Fruit fly (Drosophila melanogaster) whole organism, embryonic: ENCODE measurements around the gene CG31406.

Experiments used
- BEAF-32 ChIP-seq: fragments of 200-800 bp; sonication (Bioruptor generic); optimal IDR thresholded peaks from 3 replicates; lab custom pipeline; 2017; ENCODE audit warnings: missing biosample characterization, missing genetic modification characterization, mild to moderate bottlenecking, moderate library complexity, missing genetic modification reagents
- CG12391 ChIP-seq: fragments of 200-800 bp; sonication (Bioruptor generic); optimal IDR thresholded peaks from 3 replicates; lab custom pipeline; 2018; ENCODE audit warnings: missing biosample characterization, mild to moderate bottlenecking, missing genetic modification characterization, moderate library complexity
- CG13624 ChIP-seq: fragments of 200-800 bp; sonication (Bioruptor generic); optimal IDR thresholded peaks from 2 replicates; lab custom pipeline; 2016; ENCODE audit warnings: missing biosample characterization, missing genetic modification characterization
- CG1603 ChIP-seq: fragments of 200-800 bp; sonication (Bioruptor generic); optimal IDR thresholded peaks from 2 replicates; lab custom pipeline; 2019; ENCODE audit warnings: missing biosample characterization, mild to moderate bottlenecking, missing genetic modification characterization, moderate library complexity
- CG17359 ChIP-seq: fragments of 200-800 bp; sonication (Bioruptor generic); optimal IDR thresholded peaks from 3 replicates; lab custom pipeline; 2018; ENCODE audit warnings: missing biosample characterization, mild to moderate bottlenecking, missing genetic modification characterization, moderate library complexity
- CG2116 ChIP-seq: fragments of 200-800 bp; sonication (Bioruptor generic); optimal IDR thresholded peaks from 3 replicates; lab custom pipeline; 2018; ENCODE audit warnings: missing biosample characterization, mild to moderate bottlenecking, missing genetic modification characterization
- CG31441 ChIP-seq: fragments of 200-800 bp; sonication (Bioruptor generic); IDR thresholded peaks from 2 replicates; pipeline ENCODE4 v1.3.6; 2022; ENCODE audit warnings: missing biosample characterization, missing genetic modification characterization
- CG43689 ChIP-seq: fragments of 200-800 bp; sonication (Bioruptor generic); IDR thresholded peaks from 2 replicates; pipeline ENCODE4 v1.3.6; 2022; ENCODE audit warnings: missing biosample characterization, missing genetic modification characterization
- CG4617 ChIP-seq: fragments of 200-800 bp; sonication (Bioruptor generic); optimal IDR thresholded peaks from 3 replicates; lab custom pipeline; 2016; ENCODE audit warnings: missing biosample characterization, missing genetic modification characterization, borderline replicate concordance
- CG6654 ChIP-seq: fragments of 200-800 bp; sonication (Bioruptor generic); optimal IDR thresholded peaks from 2 replicates; lab custom pipeline; 2017; ENCODE audit warnings: missing biosample characterization, mild to moderate bottlenecking, missing genetic modification characterization
- CG6765 ChIP-seq: fragments of 200-800 bp; sonication (Bioruptor generic); optimal IDR thresholded peaks from 3 replicates; lab custom pipeline; 2017; ENCODE audit warnings: missing biosample characterization, mild to moderate bottlenecking, missing genetic modification characterization
- CG6791 ChIP-seq: fragments of 200-800 bp; sonication (Bioruptor generic); IDR thresholded peaks from 3 replicates; pipeline ENCODE4 v1.3.6; 2022; ENCODE audit warnings: missing biosample characterization, missing genetic modification characterization; ENCODE audit not compliant: partially characterized antibody
- CG9727 ChIP-seq: fragments of 200-800 bp; sonication (Bioruptor generic); optimal IDR thresholded peaks from 3 replicates; lab custom pipeline; 2017; ENCODE audit warnings: missing biosample characterization, mild to moderate bottlenecking, missing genetic modification characterization
- CrebB ChIP-seq: fragments of 200-800 bp; sonication (Bioruptor generic); optimal IDR thresholded peaks from 3 replicates; lab custom pipeline; 2018; ENCODE audit warnings: missing biosample characterization, mild to moderate bottlenecking, missing genetic modification characterization
- Dad ChIP-seq: fragments of 200-800 bp; sonication (Bioruptor generic); optimal IDR thresholded peaks from 3 replicates; lab custom pipeline; 2016; ENCODE audit warnings: missing biosample characterization, missing genetic modification characterization
- Eip74EF ChIP-seq, 2 experiments: fragments of 200-800 bp in 1 of 2; fragments of >200 bp in 1 of 2; sonication (Bioruptor generic) in 1 of 2; optimal IDR thresholded peaks; 2 replicates each; lab custom pipeline; 2017 to 2019; ENCODE audit warnings: missing biosample characterization in 2 of 2, missing genetic modification characterization in 2 of 2, mild to moderate bottlenecking in 1 of 2, moderate library complexity in 1 of 2
- HLH4C ChIP-seq: fragments of 200-800 bp; sonication (Bioruptor generic); IDR thresholded peaks from 3 replicates; pipeline ENCODE4 v1.3.6; 2022; ENCODE audit warnings: missing biosample characterization, missing genetic modification characterization; ENCODE audit not compliant: partially characterized antibody
- Hand ChIP-seq: fragments of 200-800 bp; sonication (Bioruptor generic); optimal IDR thresholded peaks from 2 replicates; lab custom pipeline; 2017; ENCODE audit warnings: mild to moderate bottlenecking, missing biosample characterization, missing genetic modification reagents, missing genetic modification characterization
- HmgZ ChIP-seq: fragments of 200-800 bp; sonication (Bioruptor generic); optimal IDR thresholded peaks from 2 replicates; lab custom pipeline; 2018; ENCODE audit warnings: missing biosample characterization, mild to moderate bottlenecking, missing genetic modification characterization
- Meics ChIP-seq: fragments of 200-800 bp; sonication (Bioruptor generic); optimal IDR thresholded peaks from 2 replicates; lab custom pipeline; 2017; ENCODE audit warnings: missing biosample characterization, mild to moderate bottlenecking, missing genetic modification characterization
- Mes4 ChIP-seq: fragments of 200-800 bp; sonication (Bioruptor generic); optimal IDR thresholded peaks from 2 replicates; lab custom pipeline; 2016; ENCODE audit warnings: missing biosample characterization, missing genetic modification characterization
- NK7.1 ChIP-seq: fragments of 200-800 bp; sonication (Bioruptor generic); optimal IDR thresholded peaks from 3 replicates; lab custom pipeline; 2016; ENCODE audit warnings: missing biosample characterization, missing genetic modification characterization
- NfI ChIP-seq: fragments of 200-800 bp; sonication (Bioruptor generic); optimal IDR thresholded peaks from 3 replicates; lab custom pipeline; 2018; ENCODE audit warnings: missing biosample characterization, mild to moderate bottlenecking, missing genetic modification characterization, moderate library complexity
- Oaz ChIP-seq: fragments of 200-800 bp; sonication (Bioruptor generic); IDR thresholded peaks from 2 replicates; pipeline ENCODE4 v1.3.6; 2022; ENCODE audit warnings: missing biosample characterization, missing genetic modification characterization
- Opbp ChIP-seq: fragments of 200-800 bp; sonication (Bioruptor generic); IDR thresholded peaks from 3 replicates; pipeline ENCODE4 v1.3.6; 2022; ENCODE audit warnings: missing biosample characterization, missing genetic modification characterization; ENCODE audit not compliant: partially characterized antibody
- PHDP ChIP-seq: fragments of 200-800 bp; sonication (Bioruptor generic); optimal IDR thresholded peaks from 3 replicates; lab custom pipeline; 2018; ENCODE audit warnings: missing biosample characterization, mild to moderate bottlenecking, missing genetic modification characterization, moderate library complexity
- Sin3A ChIP-seq: fragments of >200 bp; optimal IDR thresholded peaks from 2 replicates; lab custom pipeline; 2018
- Sox100B ChIP-seq: fragments of 200-800 bp; sonication (Bioruptor generic); optimal IDR thresholded peaks from 3 replicates; lab custom pipeline; 2018; ENCODE audit warnings: missing biosample characterization, mild to moderate bottlenecking, missing genetic modification characterization
- Sry-δ ChIP-seq: fragments of 200-800 bp; sonication (Bioruptor generic); optimal IDR thresholded peaks from 2 replicates; lab custom pipeline; 2016; ENCODE audit warnings: missing biosample characterization, missing genetic modification characterization
- bcd ChIP-seq: fragments of 200-800 bp; sonication (Bioruptor generic); optimal IDR thresholded peaks from 2 replicates; lab custom pipeline; 2017; ENCODE audit warnings: missing biosample characterization, mild to moderate bottlenecking, missing genetic modification characterization
- bigmax ChIP-seq: fragments of 200-800 bp; sonication (Bioruptor generic); optimal IDR thresholded peaks from 2 replicates; lab custom pipeline; 2018; ENCODE audit warnings: missing biosample characterization, mild to moderate bottlenecking, missing genetic modification characterization
- bowl ChIP-seq: fragments of 200-800 bp; sonication (Bioruptor generic); IDR thresholded peaks from 2 replicates; pipeline ENCODE4 v1.3.6; 2022; ENCODE audit warnings: missing biosample characterization, missing genetic modification characterization
- ems ChIP-seq: fragments of 200-800 bp; sonication (Bioruptor generic); optimal IDR thresholded peaks from 3 replicates; lab custom pipeline; 2016; ENCODE audit warnings: missing biosample characterization, missing genetic modification characterization
- eve ChIP-seq, 2 experiments: fragments of >200 bp; optimal IDR thresholded peaks; 2 replicates each; lab custom pipeline; 2017; ENCODE audit warnings: missing biosample characterization in 2 of 2, missing genetic modification characterization in 2 of 2
- fd3F ChIP-seq: fragments of 200-800 bp; sonication (Bioruptor generic); optimal IDR thresholded peaks from 2 replicates; lab custom pipeline; 2018; ENCODE audit warnings: missing biosample characterization, mild to moderate bottlenecking, missing genetic modification characterization, moderate library complexity
- gem ChIP-seq: fragments of 200-800 bp; sonication (Bioruptor generic); optimal IDR thresholded peaks from 2 replicates; lab custom pipeline; 2019; ENCODE audit warnings: missing biosample characterization, mild to moderate bottlenecking, missing genetic modification characterization, moderate library complexity
- gsb-n ChIP-seq: fragments of 200-800 bp; sonication (Bioruptor generic); optimal IDR thresholded peaks from 3 replicates; lab custom pipeline; 2018; ENCODE audit warnings: missing biosample characterization, mild to moderate bottlenecking, missing genetic modification characterization
- kni ChIP-seq: fragments of 200-800 bp; sonication (Bioruptor generic); optimal IDR thresholded peaks from 3 replicates; lab custom pipeline; 2017; ENCODE audit warnings: mild to moderate bottlenecking, missing biosample characterization, missing genetic modification reagents, missing genetic modification characterization
- knrl ChIP-seq: fragments of 200-800 bp; sonication (Bioruptor generic); IDR thresholded peaks from 3 replicates; pipeline ENCODE4 v1.3.6; 2022; ENCODE audit warnings: missing biosample characterization, missing genetic modification characterization; ENCODE audit not compliant: partially characterized antibody
- lbe ChIP-seq: fragments of 200-800 bp; sonication (Bioruptor generic); optimal IDR thresholded peaks from 2 replicates; lab custom pipeline; 2016; ENCODE audit warnings: missing biosample characterization, mild to moderate bottlenecking, missing genetic modification characterization
- lilli ChIP-seq: fragments of 200-800 bp; sonication (Bioruptor generic); optimal IDR thresholded peaks from 3 replicates; lab custom pipeline; 2016; ENCODE audit warnings: missing biosample characterization, missing genetic modification characterization
- org-1 ChIP-seq: fragments of 200-800 bp; sonication (Bioruptor generic); optimal IDR thresholded peaks from 2 replicates; lab custom pipeline; 2017; ENCODE audit warnings: missing biosample characterization, missing genetic modification characterization
- peb ChIP-seq: fragments of 200-800 bp; sonication (Bioruptor generic); IDR thresholded peaks from 2 replicates; pipeline ENCODE4 v1.3.6; 2022; ENCODE audit warnings: missing biosample characterization, missing genetic modification characterization
- sisA ChIP-seq: fragments of 200-800 bp; sonication (Bioruptor generic); IDR thresholded peaks from 2 replicates; pipeline ENCODE4 v1.3.6; 2022; ENCODE audit warnings: missing biosample characterization, missing genetic modification characterization
- so ChIP-seq: fragments of 200-800 bp; sonication (Bioruptor generic); IDR thresholded peaks from 3 replicates; pipeline ENCODE4 v1.3.6; 2022; ENCODE audit warnings: missing biosample characterization, missing genetic modification characterization
- sqz ChIP-seq: fragments of 200-800 bp; sonication (Bioruptor generic); optimal IDR thresholded peaks from 3 replicates; lab custom pipeline; 2018; ENCODE audit warnings: missing biosample characterization, mild to moderate bottlenecking, missing genetic modification characterization
- tin ChIP-seq: fragments of 200-800 bp; sonication (Bioruptor generic); optimal IDR thresholded peaks from 3 replicates; lab custom pipeline; 2016; ENCODE audit warnings: missing biosample characterization, missing genetic modification characterization
- trem ChIP-seq: fragments of 200-800 bp; optimal IDR thresholded peaks from 3 replicates; lab custom pipeline; 2019; ENCODE audit warnings: missing biosample characterization, mild to moderate bottlenecking, missing genetic modification characterization, moderate library complexity
- trh ChIP-seq: fragments of 200-800 bp; sonication (Bioruptor generic); optimal IDR thresholded peaks from 2 replicates; lab custom pipeline; 2016; ENCODE audit warnings: missing biosample characterization, missing genetic modification characterization

The CG31406 gene

DNA sequence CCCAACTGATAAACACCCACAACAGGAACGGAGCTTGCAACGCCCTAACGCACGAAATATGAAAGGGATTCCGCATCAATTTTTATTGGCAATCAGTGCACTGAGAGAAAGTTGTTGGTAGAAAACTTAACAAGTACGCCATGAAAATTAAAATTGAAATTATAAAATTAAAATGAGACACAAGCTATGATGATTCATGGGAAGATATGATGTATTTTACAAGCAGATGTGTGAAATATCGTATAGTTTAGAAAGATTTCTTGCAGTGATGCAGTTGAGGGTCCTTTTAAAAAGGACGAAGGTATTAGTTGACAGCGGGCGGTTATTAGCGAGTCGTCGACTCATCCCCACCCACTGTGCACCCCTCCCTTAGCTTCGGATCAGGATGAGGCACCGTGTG is 21.9 kb downstream of the CG31406 start (continued):
- TF ChIP-seq Opbp (GFP tag; lab: Robert Waterston, UW) (no peak), Sox100B (GFP tag; lab: Kevin White, UChicago) (no peak), CG6791 (GFP tag; lab: Robert Waterston, UW) (no peak), CG4617 (GFP tag; lab: Kevin White, UChicago) (no peak), eve (GFP tag; optimal IDR thresholded peaks at IDR 0.05; lab: Kevin White, UChicago) (no peak), CG43689 (GFP tag; lab: Robert Waterston, UW) (no peak), bigmax (no peak), HLH4C (GFP tag; lab: Robert Waterston, UW) (no peak), kni (GFP tag; lab: Kevin White, UChicago) (no peak), org-1 (GFP tag; lab: Kevin White, UChicago) (no peak), peb (no peak), CG12391 (tag; lab: Kevin White, UChicago) (peak; percentile 35), tin (GFP tag; lab: Kevin White, UChicago) (peak; percentile 42), CG17359 (tag; lab: Kevin White, UChicago) (no peak), Hand (GFP tag; lab: Kevin White, UChicago) (no peak)

DNA sequence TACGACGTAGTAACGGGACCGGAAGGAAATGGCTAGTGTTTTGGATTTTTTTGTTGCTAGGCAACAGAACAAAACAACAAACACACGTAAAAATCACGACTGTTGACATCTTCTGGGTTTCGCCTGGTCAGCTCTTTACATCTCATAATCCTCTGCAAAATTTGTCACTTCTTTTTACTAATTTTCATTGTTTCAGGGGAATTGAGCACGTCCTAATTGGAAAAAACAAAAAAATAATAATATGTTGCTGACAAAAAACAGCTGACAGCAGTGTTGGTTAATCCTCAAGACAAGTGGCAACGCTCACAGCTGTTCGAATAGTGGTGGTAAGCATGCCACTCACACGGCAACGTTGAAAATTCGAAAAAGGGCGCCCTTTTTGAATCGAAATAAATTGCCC is 29.3 kb downstream of the CG31406 start, which contains the start of gene Rfx:
Gene Rfx (minus strand): TSS at position 220 of the 400 bp plus-strand sequence.
- TF ChIP-seq gem (tag; lab: Kevin White, UChicago) (peak; percentile 4), BEAF-32 (GFP tag; lab: Kevin White, UChicago) (peak; percentile 50), Mes4 (GFP tag; lab: Kevin White, UChicago) (peak; percentile 15), CG13624 (peak; percentile 50), CG1603 (tag; lab: Kevin White, UChicago) (peak; percentile 53), so (GFP tag; lab: Robert Waterston, UW) (no peak), lbe (GFP tag; lab: Kevin White, UChicago) (peak; percentile 19), gsb-n (tag; lab: Kevin White, UChicago) (peak; percentile 36), NK7.1 (GFP tag; lab: Kevin White, UChicago) (no peak), CG9727 (GFP tag; lab: Kevin White, UChicago) (peak; percentile 65), CG6654 (no peak), bcd (peak; percentile 33), sqz (peak; percentile 72), Sin3A (lab: Kevin White, UChicago) (peak; percentile 62), ems (GFP tag; lab: Kevin White, UChicago) (peak; percentile 31), bowl (GFP tag; lab: Robert Waterston, UW) (no peak), lilli (GFP tag; lab: Kevin White, UChicago) (peak; percentile 12), CG6765 (GFP tag; lab: Kevin White, UChicago) (peak; percentile 37), Dad (GFP tag; lab: Kevin White, UChicago) (peak; percentile 4), NfI (GFP tag; lab: Kevin White, UChicago) (peak; percentile 25), sisA (no peak), org-1 (GFP tag; lab: Kevin White, UChicago) (no peak), fd3F (no peak), HmgZ (tag; lab: Kevin White, UChicago) (peak; percentile 65), PHDP (tag; lab: Kevin White, UChicago) (peak; percentile 27), CrebB (peak; percentile 34), Eip74EF (GFP tag; optimal IDR thresholded peaks at IDR 0.05; lab: Kevin White, UChicago) (peak in 1 of 2 experiments; percentile 50), trem (tag; lab: Kevin White, UChicago) (peak; percentile 63), knrl (GFP tag; lab: Robert Waterston, UW) (no peak), CG2116 (GFP tag; lab: Kevin White, UChicago) (peak; percentile 63), trh (no peak), CG31441 (GFP tag; lab: Robert Waterston, UW) (no peak), Sry-δ (peak; percentile 65), tin (GFP tag; lab: Kevin White, UChicago) (peak; percentile 1), Oaz (GFP tag; lab: Robert Waterston, UW) (no peak), Meics (GFP tag; lab: Kevin White, UChicago) (peak; percentile 7)
